Worm (Caenorhabditis elegans) whole organism, L1 larva: ENCODE data around the gene ccpp-6.
A peak's percentile ranks its signal among the peaks of the same experiment; 100 is the strongest.

Experiments used
- C04F5.9 ChIP-seq: sonication (generic microtip); optimal IDR thresholded peaks from 2 replicates; lab custom pipeline; 2016; ENCODE audit warnings: missing genetic modification characterization, missing compliant biosample characterization
- F16B12.6 ChIP-seq: fragments of 150-350 bp; optimal IDR thresholded peaks from 2 replicates; lab custom pipeline; 2014; ENCODE audit warnings: missing biosample characterization, missing genetic modification characterization
- aha-1 ChIP-seq: fragments of 150-350 bp; optimal IDR thresholded peaks from 2 replicates; lab custom pipeline; 2014; ENCODE audit warnings: missing biosample characterization, missing genetic modification characterization
- blmp-1 ChIP-seq: fragments of 150-350 bp; optimal IDR thresholded peaks from 2 replicates; lab custom pipeline; 2014; ENCODE audit warnings: missing biosample characterization, missing genetic modification characterization
- ceh-8 ChIP-seq: fragments of 200-800 bp; sonication (Bioruptor generic); optimal IDR thresholded peaks from 2 replicates; lab custom pipeline; 2018; ENCODE audit warnings: mild to moderate bottlenecking, missing genetic modification characterization, moderate library complexity, missing compliant biosample characterization
- ceh-82 ChIP-seq, 3 experiments: fragments of 150-350 bp in 1 of 3; sonication (generic microtip) in 2 of 3; optimal IDR thresholded peaks; 2 replicates each; lab custom pipeline; 2014 to 2017; ENCODE audit warnings: missing biosample characterization in 3 of 3, missing genetic modification characterization in 3 of 3
- ceh-88 ChIP-seq: fragments of 200-800 bp; sonication (Bioruptor generic); IDR thresholded peaks from 2 replicates; pipeline ENCODE4 v1.3.6; 2022; ENCODE audit warnings: missing genetic modification characterization, missing compliant biosample characterization
- ceh-90 ChIP-seq: sonication (generic microtip); optimal IDR thresholded peaks from 2 replicates; lab custom pipeline; 2016; ENCODE audit warnings: missing genetic modification characterization, missing compliant biosample characterization
- efl-3 ChIP-seq: fragments of 200-800 bp; sonication (Bioruptor generic); optimal IDR thresholded peaks from 2 replicates; lab custom pipeline; 2018; ENCODE audit warnings: mild to moderate bottlenecking, missing genetic modification characterization, missing compliant biosample characterization
- egl-13 ChIP-seq: sonication (generic microtip); optimal IDR thresholded peaks from 2 replicates; lab custom pipeline; 2016; ENCODE audit warnings: missing genotype, missing genetic modification reagents, missing genetic modification characterization, missing compliant biosample characterization
- egl-27 ChIP-seq, 2 experiments: fragments of 150-350 bp in 1 of 2; sonication (generic microtip); optimal IDR thresholded peaks; 3 replicates each; lab custom pipeline; 2017 to 2018; ENCODE audit warnings: missing biosample characterization in 2 of 2, missing genetic modification characterization in 2 of 2, missing genetic modification reagents in 2 of 2
- fkh-10 ChIP-seq: sonication (generic microtip); optimal IDR thresholded peaks from 2 replicates; lab custom pipeline; 2017; ENCODE audit warnings: missing biosample characterization, missing genetic modification reagents, missing genetic modification characterization
- fos-1 ChIP-seq: fragments of 150-350 bp; optimal IDR thresholded peaks from 2 replicates; lab custom pipeline; 2014; ENCODE audit warnings: missing biosample characterization, missing genetic modification characterization
- hlh-17 ChIP-seq: fragments of 200-800 bp; sonication (Bioruptor generic); optimal IDR thresholded peaks from 2 replicates; lab custom pipeline; 2018; ENCODE audit warnings: missing genetic modification characterization, mild to moderate bottlenecking, missing compliant biosample characterization, moderate library complexity, borderline replicate concordance
- hpl-2 ChIP-seq: fragments of 150-350 bp; optimal IDR thresholded peaks from 2 replicates; lab custom pipeline; 2014; ENCODE audit warnings: missing biosample characterization, missing genetic modification reagents, missing genetic modification characterization
- isw-1 ChIP-seq: fragments of 200-800 bp; sonication (Bioruptor generic); IDR thresholded peaks from 2 replicates; pipeline ENCODE4 v1.3.6; 2022; ENCODE audit warnings: missing genetic modification characterization, missing compliant biosample characterization
- jun-1 ChIP-seq: fragments of 150-350 bp; optimal IDR thresholded peaks from 2 replicates; lab custom pipeline; 2014; ENCODE audit warnings: missing biosample characterization, missing genetic modification reagents, missing genetic modification characterization
- lin-14 ChIP-seq: fragments of 200-800 bp; sonication (Bioruptor generic); optimal IDR thresholded peaks from 2 replicates; lab custom pipeline; 2018; ENCODE audit warnings: mild to moderate bottlenecking, missing genetic modification characterization, moderate library complexity, missing compliant biosample characterization
- lin-15B ChIP-seq: fragments of 150-350 bp; sonication (generic microtip); optimal IDR thresholded peaks from 3 replicates; lab custom pipeline; 2014; ENCODE audit warnings: missing biosample characterization, missing genetic modification characterization
- lin-35 ChIP-seq, 2 experiments: fragments of 150-350 bp; optimal IDR thresholded peaks; 2 replicates each; lab custom pipeline; 2014; ENCODE audit warnings: missing biosample characterization in 2 of 2, missing genetic modification characterization in 2 of 2, missing genetic modification reagents in 2 of 2
- lir-3 ChIP-seq: sonication (generic microtip); optimal IDR thresholded peaks from 2 replicates; lab custom pipeline; 2016; ENCODE audit warnings: mild to moderate bottlenecking, missing genetic modification characterization, moderate library complexity, missing compliant biosample characterization; ENCODE audit not compliant: poor library complexity
- lsy-2 ChIP-seq, 2 experiments: fragments of 150-350 bp; optimal IDR thresholded peaks; 2 replicates each; lab custom pipeline; 2014; ENCODE audit warnings: missing biosample characterization in 2 of 2, missing genetic modification characterization in 2 of 2
- mdl-1 ChIP-seq, 2 experiments: fragments of 150-350 bp; optimal IDR thresholded peaks; 2 replicates each; lab custom pipeline; 2014 to 2017; ENCODE audit warnings: missing biosample characterization in 2 of 2, missing genetic modification characterization in 2 of 2, inconsistent platforms in 1 of 2
- mef-2 ChIP-seq: fragments of 150-350 bp; optimal IDR thresholded peaks from 2 replicates; lab custom pipeline; 2014; ENCODE audit warnings: missing biosample characterization, missing genetic modification characterization
- mep-1 ChIP-seq: fragments of 150-350 bp; optimal IDR thresholded peaks from 2 replicates; lab custom pipeline; 2014; ENCODE audit warnings: missing biosample characterization, missing genetic modification characterization
- nhr-11 ChIP-seq: fragments of 150-350 bp; optimal IDR thresholded peaks from 2 replicates; lab custom pipeline; 2014; ENCODE audit warnings: missing biosample characterization, missing genetic modification characterization
- nhr-12 ChIP-seq: sonication (generic microtip); optimal IDR thresholded peaks from 2 replicates; lab custom pipeline; 2017; ENCODE audit warnings: missing biosample characterization, missing genetic modification characterization
- nhr-19 ChIP-seq: fragments of 200-800 bp; sonication (Bioruptor generic); conservative IDR thresholded peaks from 2 replicates; pipeline ENCODE4 v1.3.6; 2022; ENCODE audit warnings: missing genetic modification characterization, missing compliant biosample characterization
- nhr-237 ChIP-seq: fragments of 150-350 bp; optimal IDR thresholded peaks from 2 replicates; lab custom pipeline; 2014; ENCODE audit warnings: missing biosample characterization, missing genetic modification characterization
- nhr-71 ChIP-seq: sonication (generic microtip); optimal IDR thresholded peaks from 2 replicates; lab custom pipeline; 2016; ENCODE audit warnings: mild to moderate bottlenecking, missing genetic modification characterization, moderate library complexity, missing compliant biosample characterization
- nhr-77 ChIP-seq: fragments of 150-350 bp; optimal IDR thresholded peaks from 2 replicates; lab custom pipeline; 2014; ENCODE audit warnings: missing biosample characterization, missing genetic modification characterization
- nhr-84 ChIP-seq: sonication (generic microtip); optimal IDR thresholded peaks from 2 replicates; lab custom pipeline; 2017; ENCODE audit warnings: missing biosample characterization, missing genetic modification characterization
- nhr-85 ChIP-seq: sonication (generic microtip); peaks from one replicate; lab custom pipeline; 2016; ENCODE audit warnings: missing genetic modification characterization, inconsistent platforms, missing compliant biosample characterization
- nhr-90 ChIP-seq: sonication (generic microtip); optimal IDR thresholded peaks from 2 replicates; lab custom pipeline; 2016; ENCODE audit warnings: mild to moderate bottlenecking, missing genetic modification characterization, missing compliant biosample characterization; ENCODE audit not compliant: poor library complexity
- pag-3 ChIP-seq: sonication (generic microtip); optimal IDR thresholded peaks from 2 replicates; lab custom pipeline; 2017; ENCODE audit warnings: missing genetic modification characterization, mild to moderate bottlenecking, missing compliant biosample characterization, antibody characterized with exemption, borderline replicate concordance; ENCODE audit not compliant: insufficient read depth
- pqm-1 ChIP-seq: sonication (generic microtip); optimal IDR thresholded peaks from 3 replicates; lab custom pipeline; 2017; ENCODE audit warnings: missing biosample characterization, missing genetic modification characterization
- skn-1 ChIP-seq: fragments of 150-350 bp; optimal IDR thresholded peaks from 2 replicates; lab custom pipeline; 2014; ENCODE audit warnings: missing biosample characterization, missing genetic modification characterization
- snu-23 ChIP-seq: sonication (generic microtip); optimal IDR thresholded peaks from 2 replicates; lab custom pipeline; 2016; ENCODE audit warnings: missing genetic modification characterization, missing compliant biosample characterization
- sptf-1 ChIP-seq: fragments of 150-350 bp; optimal IDR thresholded peaks from 2 replicates; lab custom pipeline; 2014; ENCODE audit warnings: missing biosample characterization, missing genetic modification characterization
- swsn-7 ChIP-seq: sonication (generic microtip); optimal IDR thresholded peaks from 2 replicates; lab custom pipeline; 2016; ENCODE audit warnings: missing genetic modification characterization, missing compliant biosample characterization
- tbx-2 ChIP-seq: sonication (generic microtip); optimal IDR thresholded peaks from 2 replicates; lab custom pipeline; 2016; ENCODE audit warnings: missing genetic modification characterization, missing compliant biosample characterization
- unc-62 ChIP-seq: fragments of 150-350 bp; optimal IDR thresholded peaks from 2 replicates; lab custom pipeline; 2014; ENCODE audit warnings: missing biosample characterization, missing genetic modification reagents, missing genetic modification characterization
- unc-86 ChIP-seq: sonication (generic microtip); optimal IDR thresholded peaks from 2 replicates; lab custom pipeline; 2016; ENCODE audit warnings: missing genetic modification characterization, missing compliant biosample characterization
- unc-98 ChIP-seq: fragments of 200-800 bp; sonication (Bioruptor generic); IDR thresholded peaks from 2 replicates; pipeline ENCODE4 v1.3.6; 2022; ENCODE audit warnings: missing genetic modification characterization, missing compliant biosample characterization
- zip-4 ChIP-seq: fragments of 200-800 bp; sonication (Bioruptor generic); optimal IDR thresholded peaks from 2 replicates; lab custom pipeline; 2018; ENCODE audit warnings: mild to moderate bottlenecking, missing genetic modification characterization, moderate library complexity, missing compliant biosample characterization
- ztf-4 ChIP-seq: fragments of 150-350 bp; optimal IDR thresholded peaks from 2 replicates; lab custom pipeline; 2014; ENCODE audit warnings: missing biosample characterization, missing genetic modification characterization

The ccpp-6 gene

DNA sequence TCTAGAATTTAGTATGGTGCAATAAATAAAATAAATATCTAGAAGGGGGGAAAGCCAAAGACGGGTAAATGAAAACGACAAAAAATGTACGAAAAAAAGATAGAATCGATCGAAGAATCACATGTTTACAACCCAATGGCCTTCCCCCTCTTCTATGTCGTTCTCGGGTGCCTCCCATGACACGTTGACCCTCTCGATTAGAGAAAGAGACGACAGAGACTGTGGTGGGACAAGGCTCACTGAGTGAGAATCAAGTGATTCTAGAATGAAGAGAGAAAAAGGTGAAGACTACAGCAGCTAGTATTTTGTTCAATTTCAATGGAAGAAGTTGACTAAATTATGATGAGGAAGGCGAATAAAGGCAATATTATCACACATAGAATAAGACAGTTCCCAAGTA lies 38.9 kb upstream of the ccpp-6 start (continued):
- TF ChIP-seq zip-4 (GFP tag; lab: Kevin White, UChicago), result no peak
- no peak for TF ChIP-seq pag-3 (tag; lab: Kevin White, UChicago)
- no peak for TF ChIP-seq ceh-82 (tag; optimal IDR thresholded peaks at IDR 0.05; lab: Kevin White, UChicago)
- peak in 1 of 2 experiments; percentile 62 for TF ChIP-seq mdl-1 (tag; optimal IDR thresholded peaks at IDR 0.05; lab: Kevin White, UChicago)
- peak; percentile 17 for TF ChIP-seq nhr-90 (tag; lab: Kevin White, UChicago)
- TF ChIP-seq mef-2, result no peak
- peak; percentile 78 for TF ChIP-seq nhr-71
- TF ChIP-seq nhr-19 (GFP tag; lab: Robert Waterston, UW), result peak; percentile 21; the same call in 1 of the 2 replicates
- peak; percentile 17 for TF ChIP-seq skn-1 (tag; lab: Kevin White, UChicago)
- peak; percentile 85 for TF ChIP-seq lin-14 (GFP tag; lab: Kevin White, UChicago)
- TF ChIP-seq ztf-4 (tag; lab: Kevin White, UChicago), result peak; percentile 36
- TF ChIP-seq nhr-85 (tag; lab: Kevin White, UChicago), result peak; percentile 79
- no peak for TF ChIP-seq nhr-237 (tag; lab: Kevin White, UChicago)
- TF ChIP-seq ceh-88 (GFP tag; lab: Robert Waterston, UW), result no peak
- TF ChIP-seq swsn-7 (tag; lab: Kevin White, UChicago), result peak; percentile 48
- no peak for TF ChIP-seq C04F5.9 (tag; lab: Kevin White, UChicago)

DNA sequence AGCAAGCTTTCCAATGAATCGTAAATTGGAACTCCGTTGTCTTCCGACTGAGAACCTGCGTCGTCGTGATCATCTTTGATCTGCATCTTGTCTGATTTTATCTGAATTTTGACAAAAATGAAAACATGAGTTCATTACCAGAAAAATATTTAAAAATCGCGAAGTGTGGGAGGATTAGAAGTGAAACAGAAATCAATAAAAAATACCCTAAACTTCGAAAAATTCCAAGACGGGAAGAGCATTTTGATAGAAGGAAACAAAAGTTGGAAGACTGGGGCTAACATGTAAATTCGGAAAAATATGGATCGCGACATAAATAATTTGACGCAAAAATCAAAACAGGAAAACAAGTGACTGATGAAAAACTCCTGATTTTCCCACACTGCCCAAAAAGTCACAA lies 38.5 kb upstream of the ccpp-6 start, which contains the start of gene F07F6.8:
Gene F07F6.8, minus strand, starts transcription at position 101 of the 400 bp plus-strand sequence.
- TF ChIP-seq lir-3 (tag; lab: Kevin White, UChicago) (no peak), sptf-1 (no peak), fos-1 (tag; lab: Kevin White, UChicago) (no peak), swsn-7 (tag; lab: Kevin White, UChicago) (no peak), zip-4 (GFP tag; lab: Kevin White, UChicago) (no peak), nhr-12 (tag; lab: Kevin White, UChicago) (no peak), lin-15B (tag; lab: Kevin White, UChicago) (no peak), unc-62 (GFP tag; lab: Kevin White, UChicago) (no peak), unc-86 (tag; lab: Kevin White, UChicago) (no peak), tbx-2 (tag; lab: Kevin White, UChicago) (no peak), egl-13 (tag; lab: Kevin White, UChicago) (no peak), nhr-11 (tag; lab: Kevin White, UChicago) (no peak), pqm-1 (tag; lab: Kevin White, UChicago) (no peak), hlh-17 (GFP tag; lab: Kevin White, UChicago) (no peak), mef-2 (no peak), hpl-2 (no peak), snu-23 (no peak), blmp-1 (tag; lab: Kevin White, UChicago) (no peak), lin-35 (GFP tag; optimal IDR thresholded peaks at IDR 0.05; lab: Kevin White, UChicago) (no peak), egl-27 (tag; optimal IDR thresholded peaks at IDR 0.05; lab: Kevin White, UChicago) (no peak)

DNA sequence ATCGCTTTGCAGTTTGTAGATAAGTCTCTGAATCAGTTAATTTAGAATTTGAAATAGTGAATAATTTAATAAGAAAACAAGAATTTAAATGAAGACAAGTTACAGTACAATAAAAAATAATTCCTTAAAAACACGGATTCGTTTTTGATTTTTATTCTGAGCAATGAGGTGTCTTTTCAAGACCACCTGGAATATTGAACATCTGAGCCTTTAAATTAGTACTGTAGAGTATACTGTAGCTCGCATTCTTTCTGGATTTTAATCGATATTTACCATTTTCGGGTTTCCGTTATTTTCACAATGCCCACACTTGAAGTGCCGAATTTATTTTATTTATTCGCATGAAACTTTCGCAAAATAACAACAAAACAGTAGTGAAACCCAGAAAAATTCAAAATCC lies 36.7 kb upstream of the ccpp-6 start, which contains the start of gene F07F6.7:
Gene F07F6.7, minus strand, starts transcription at position 27 of the 400 bp plus-strand sequence.
- TF ChIP-seq nhr-85 (tag; lab: Kevin White, UChicago) (peak; percentile 51), lsy-2 (tag; optimal IDR thresholded peaks at IDR 0.05; lab: Kevin White, UChicago) (peak; percentile 8 to 20), swsn-7 (tag; lab: Kevin White, UChicago) (no peak), nhr-71 (peak; percentile 32), snu-23 (peak; percentile 6)

DNA sequence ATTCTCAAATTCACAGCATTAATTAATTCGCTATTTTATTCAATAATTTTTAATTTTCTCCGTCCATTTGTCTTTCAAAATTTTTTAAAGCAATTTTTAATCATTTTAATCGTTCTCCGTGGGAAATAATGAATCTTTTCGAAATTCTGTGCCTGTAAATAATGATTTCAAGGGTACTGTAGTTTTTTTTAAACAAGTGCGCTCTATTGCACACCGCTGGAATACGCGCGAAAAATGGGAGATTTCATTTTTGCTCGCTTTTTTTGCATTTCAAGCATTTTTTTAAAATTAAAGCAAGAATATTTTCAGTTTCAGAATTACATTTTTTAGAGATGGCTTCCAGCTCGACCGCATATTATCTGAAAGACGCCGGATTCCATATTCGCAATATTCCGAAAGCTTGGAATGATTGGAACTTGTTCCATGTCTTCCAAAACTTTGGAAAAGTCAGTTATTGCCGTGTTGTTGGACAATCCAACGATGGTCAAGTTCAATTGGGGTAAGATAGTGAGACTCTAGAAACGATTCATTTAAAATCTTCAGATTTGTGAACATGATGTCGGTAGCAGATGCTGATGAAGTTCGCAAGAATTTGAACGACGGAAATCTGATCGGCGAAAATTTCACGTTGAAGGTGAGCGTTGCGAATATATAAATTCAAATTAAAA lies 34.0 kb upstream of the ccpp-6 start, which contains the start of gene tofu-6:
Gene tofu-6, plus strand, starts transcription at position 302 of the 668 bp plus-strand sequence.
- TF ChIP-seq ceh-8 (no peak), aha-1 (no peak), unc-98 (GFP tag; lab: Robert Waterston, UW) (no peak), isw-1 (GFP tag; lab: Robert Waterston, UW) (no peak), nhr-84 (tag; lab: Kevin White, UChicago) (no peak), jun-1 (tag; lab: Kevin White, UChicago) (no peak), nhr-90 (tag; lab: Kevin White, UChicago) (no peak), nhr-77 (tag; lab: Kevin White, UChicago) (no peak), F16B12.6 (peak; percentile 16), mdl-1 (tag; optimal IDR thresholded peaks at IDR 0.05; lab: Kevin White, UChicago) (no peak), fkh-10 (GFP tag; lab: Kevin White, UChicago) (no peak), efl-3 (GFP tag; lab: Kevin White, UChicago) (no peak), ceh-90 (no peak), mep-1 (peak; percentile 43), blmp-1 (tag; lab: Kevin White, UChicago) (peak; percentile 30), lin-35 (GFP tag; optimal IDR thresholded peaks at IDR 0.05; lab: Kevin White, UChicago) (peak; percentile 25 to 85)
